Fruit fly (Drosophila melanogaster) whole organism, embryonic: Measurements from ENCODE around the gene osp.
A peak's percentile ranks its signal among the peaks of the same experiment; 100 is the strongest.

Source experiments
- Atf3 ChIP-seq: fragments of 200-800 bp; sonication (Bioruptor generic); optimal IDR thresholded peaks from 3 replicates; lab custom pipeline; 2016; ENCODE audit warnings: missing biosample characterization, missing genetic modification characterization
- Atf6 ChIP-seq: fragments of 200-800 bp; sonication (Bioruptor generic); IDR thresholded peaks from 2 replicates; pipeline ENCODE4 v1.3.6; 2022; ENCODE audit warnings: missing biosample characterization, missing genetic modification characterization
- CG10147 ChIP-seq: fragments of 200-800 bp; sonication (Bioruptor generic); optimal IDR thresholded peaks from 2 replicates; lab custom pipeline; 2019; ENCODE audit warnings: missing biosample characterization, mild to moderate bottlenecking, missing genetic modification characterization, moderate library complexity
- CG10209 ChIP-seq: fragments of 200-800 bp; sonication (Bioruptor generic); optimal IDR thresholded peaks from 3 replicates; lab custom pipeline; 2017; ENCODE audit warnings: missing biosample characterization, mild to moderate bottlenecking, missing genetic modification characterization, missing genetic modification reagents
- CG12236 ChIP-seq: fragments of 200-800 bp; sonication (Bioruptor generic); optimal IDR thresholded peaks from 2 replicates; lab custom pipeline; 2016; ENCODE audit warnings: missing biosample characterization, missing genetic modification characterization
- CG12391 ChIP-seq: fragments of 200-800 bp; sonication (Bioruptor generic); optimal IDR thresholded peaks from 3 replicates; lab custom pipeline; 2018; ENCODE audit warnings: missing biosample characterization, mild to moderate bottlenecking, missing genetic modification characterization, moderate library complexity
- CG14441 ChIP-seq: fragments of 200-800 bp; sonication (Bioruptor generic); IDR thresholded peaks from 2 replicates; pipeline ENCODE4 v1.3.6; 2022; ENCODE audit warnings: missing biosample characterization, missing genetic modification characterization
- CG15073 ChIP-seq: fragments of 200-800 bp; sonication (Bioruptor generic); optimal IDR thresholded peaks from 2 replicates; lab custom pipeline; 2016; ENCODE audit warnings: missing biosample characterization, missing genetic modification characterization
- CG17361 ChIP-seq: fragments of 200-800 bp; sonication (Bioruptor generic); IDR thresholded peaks from 3 replicates; pipeline ENCODE4 v1.3.6; 2022; ENCODE audit warnings: missing biosample characterization, missing genetic modification characterization
- CG18476 ChIP-seq: fragments of 200-800 bp; sonication (Bioruptor generic); optimal IDR thresholded peaks from 2 replicates; lab custom pipeline; 2016; ENCODE audit warnings: missing biosample characterization, mild to moderate bottlenecking, missing genetic modification characterization
- CG18599 ChIP-seq: fragments of 200-800 bp; sonication (Bioruptor generic); optimal IDR thresholded peaks from 3 replicates; lab custom pipeline; 2017; ENCODE audit warnings: missing biosample characterization, missing genetic modification characterization, mild to moderate bottlenecking, moderate library complexity, missing genetic modification reagents
- CG2116 ChIP-seq: fragments of 200-800 bp; sonication (Bioruptor generic); optimal IDR thresholded peaks from 3 replicates; lab custom pipeline; 2018; ENCODE audit warnings: missing biosample characterization, mild to moderate bottlenecking, missing genetic modification characterization
- CG30431 ChIP-seq: fragments of 200-800 bp; sonication (Bioruptor generic); optimal IDR thresholded peaks from 2 replicates; lab custom pipeline; 2017; ENCODE audit warnings: missing biosample characterization, missing genetic modification characterization
- CG31441 ChIP-seq: fragments of 200-800 bp; sonication (Bioruptor generic); IDR thresholded peaks from 2 replicates; pipeline ENCODE4 v1.3.6; 2022; ENCODE audit warnings: missing biosample characterization, missing genetic modification characterization
- CG33557 ChIP-seq: fragments of 200-800 bp; sonication (Bioruptor generic); optimal IDR thresholded peaks from 2 replicates; lab custom pipeline; 2019; ENCODE audit warnings: missing biosample characterization, mild to moderate bottlenecking, missing genetic modification characterization, moderate library complexity
- CG43689 ChIP-seq: fragments of 200-800 bp; sonication (Bioruptor generic); IDR thresholded peaks from 2 replicates; pipeline ENCODE4 v1.3.6; 2022; ENCODE audit warnings: missing biosample characterization, missing genetic modification characterization
- CG4404 ChIP-seq: fragments of 200-800 bp; sonication (Bioruptor generic); IDR thresholded peaks from 2 replicates; pipeline ENCODE4 v1.3.6; 2022; ENCODE audit warnings: missing biosample characterization, missing genetic modification characterization
- CG6272 ChIP-seq: fragments of 200-800 bp; sonication (Bioruptor generic); IDR thresholded peaks from 2 replicates; pipeline ENCODE4 v1.3.6; 2022; ENCODE audit warnings: missing biosample characterization, missing genetic modification characterization
- CG7786 ChIP-seq: fragments of 200-800 bp; sonication (Bioruptor generic); optimal IDR thresholded peaks from 2 replicates; lab custom pipeline; 2016; ENCODE audit warnings: missing biosample characterization, missing genetic modification characterization
- CG8089 ChIP-seq: fragments of 200-800 bp; sonication (Bioruptor generic); optimal IDR thresholded peaks from 3 replicates; lab custom pipeline; 2016; ENCODE audit warnings: missing biosample characterization, missing genetic modification characterization
- CG8944 ChIP-seq: fragments of 200-800 bp; sonication (Bioruptor generic); optimal IDR thresholded peaks from 3 replicates; lab custom pipeline; 2016; ENCODE audit warnings: missing biosample characterization, missing genetic modification characterization
- CG9797 ChIP-seq: fragments of 200-800 bp; sonication (Bioruptor generic); optimal IDR thresholded peaks from 3 replicates; lab custom pipeline; 2018; ENCODE audit warnings: missing biosample characterization, mild to moderate bottlenecking, missing genetic modification characterization
- Camta ChIP-seq: fragments of 200-800 bp; sonication (Bioruptor generic); optimal IDR thresholded peaks from 2 replicates; lab custom pipeline; 2016; ENCODE audit warnings: missing biosample characterization, missing genetic modification characterization
- Gsc ChIP-seq: fragments of 200-800 bp; sonication (Bioruptor generic); IDR thresholded peaks from 2 replicates; pipeline ENCODE4 v1.3.6; 2022; ENCODE audit warnings: missing biosample characterization, missing genetic modification characterization
- Hsf ChIP-seq: fragments of 200-800 bp; sonication (Bioruptor generic); optimal IDR thresholded peaks from 3 replicates; lab custom pipeline; 2016; ENCODE audit warnings: missing biosample characterization, missing genetic modification characterization
- Lim3 ChIP-seq: fragments of 200-800 bp; sonication (Bioruptor generic); IDR thresholded peaks from 2 replicates; pipeline ENCODE4 v1.3.6; 2022; ENCODE audit warnings: missing biosample characterization, missing genetic modification characterization
- NFAT ChIP-seq: fragments of 200-800 bp; sonication (Bioruptor generic); IDR thresholded peaks from 2 replicates; pipeline ENCODE4 v1.3.6; 2022; ENCODE audit warnings: missing biosample characterization, missing genetic modification characterization
- Nf-YA ChIP-seq: fragments of 200-800 bp; sonication (Bioruptor generic); IDR thresholded peaks from 2 replicates; pipeline ENCODE4 v1.3.6; 2022; ENCODE audit warnings: missing biosample characterization, missing genetic modification characterization
- Poxn ChIP-seq: fragments of 200-800 bp; sonication (Bioruptor generic); IDR thresholded peaks from 2 replicates; pipeline ENCODE4 v1.3.6; 2022; ENCODE audit warnings: missing biosample characterization, missing genetic modification characterization
- Stat92E ChIP-seq, 3 experiments: fragments of >200 bp in 2 of 3; fragments of 200-800 bp in 1 of 3; sonication (Bioruptor generic) in 1 of 3; optimal IDR thresholded peaks; 2 replicates each; lab custom pipeline; 2017 to 2019; ENCODE audit warnings: missing biosample characterization in 3 of 3, missing genetic modification characterization in 3 of 3, mild to moderate bottlenecking in 1 of 3, moderate library complexity in 1 of 3
- Trl ChIP-seq, 3 experiments: fragments of >200 bp in 2 of 3; fragments of 200-800 bp in 1 of 3; sonication (Bioruptor generic) in 1 of 3; optimal IDR thresholded peaks; 2 replicates in 1 of 3; 3 replicates in 2 of 3; lab custom pipeline; 2016 to 2017; ENCODE audit warnings: missing biosample characterization in 1 of 3, missing genetic modification characterization in 1 of 3
- ap ChIP-seq: fragments of 200-800 bp; sonication (Bioruptor generic); IDR thresholded peaks from 2 replicates; pipeline ENCODE4 v1.3.6; 2022; ENCODE audit warnings: missing biosample characterization, missing genetic modification characterization
- bsh ChIP-seq, 2 experiments: fragments of 200-800 bp; sonication (Bioruptor generic); optimal IDR thresholded peaks; 2 replicates each; lab custom pipeline; 2017 to 2018; ENCODE audit warnings: mild to moderate bottlenecking in 2 of 2, missing biosample characterization in 2 of 2, missing genetic modification characterization in 2 of 2, moderate library complexity in 1 of 2
- btn ChIP-seq: fragments of 200-800 bp; sonication (Bioruptor generic); optimal IDR thresholded peaks from 2 replicates; lab custom pipeline; 2016; ENCODE audit warnings: missing biosample characterization, missing genetic modification characterization
- chif ChIP-seq, 2 experiments: fragments of 200-800 bp; sonication (Bioruptor generic); optimal IDR thresholded peaks; 3 replicates each; lab custom pipeline; 2016; ENCODE audit warnings: missing biosample characterization in 2 of 2, missing genetic modification characterization in 2 of 2
- chm ChIP-seq: fragments of 200-800 bp; sonication (Bioruptor generic); IDR thresholded peaks from 2 replicates; pipeline ENCODE4 v1.3.6; 2022; ENCODE audit warnings: missing biosample characterization, missing genetic modification characterization
- dysf ChIP-seq: fragments of 200-800 bp; sonication (Bioruptor generic); IDR thresholded peaks from 3 replicates; pipeline ENCODE4 v1.3.6; 2022; ENCODE audit warnings: missing biosample characterization, missing genetic modification characterization
- ewg ChIP-seq: fragments of 200-800 bp; sonication (Bioruptor generic); optimal IDR thresholded peaks from 3 replicates; lab custom pipeline; 2017; ENCODE audit warnings: mild to moderate bottlenecking, missing biosample characterization, missing genetic modification reagents, missing genetic modification characterization
- eyg ChIP-seq: fragments of 200-800 bp; sonication (Bioruptor generic); optimal IDR thresholded peaks from 3 replicates; lab custom pipeline; 2016; ENCODE audit warnings: missing biosample characterization, missing genetic modification characterization
- gsb-n ChIP-seq: fragments of 200-800 bp; sonication (Bioruptor generic); optimal IDR thresholded peaks from 3 replicates; lab custom pipeline; 2018; ENCODE audit warnings: missing biosample characterization, mild to moderate bottlenecking, missing genetic modification characterization
- hb ChIP-seq: fragments of 200-800 bp; sonication (Bioruptor generic); IDR thresholded peaks from 3 replicates; pipeline ENCODE4 v1.3.6; 2022; ENCODE audit warnings: missing biosample characterization, missing genetic modification characterization; ENCODE audit not compliant: partially characterized antibody
- hth ChIP-seq: fragments of >200 bp; optimal IDR thresholded peaks from 2 replicates; lab custom pipeline; 2017; ENCODE audit warnings: inconsistent platforms
- luna ChIP-seq: fragments of 200-800 bp; sonication (Bioruptor generic); optimal IDR thresholded peaks from 2 replicates; lab custom pipeline; 2016; ENCODE audit warnings: missing biosample characterization, missing genetic modification characterization
- onecut ChIP-seq: fragments of 200-800 bp; sonication (Bioruptor generic); IDR thresholded peaks from 2 replicates; pipeline ENCODE4 v1.3.6; 2022; ENCODE audit warnings: missing biosample characterization, missing genetic modification characterization
- pan ChIP-seq, 4 experiments: fragments of >200 bp in 3 of 4; fragments of 200-800 bp in 1 of 4; sonication (Bioruptor generic) in 1 of 4; optimal IDR thresholded peaks in 3 of 4; IDR thresholded peaks in 1 of 4; 2 replicates each; pipeline versions ENCODE4 v1.3.6 to Lab custom; 2017 to 2022; ENCODE audit warnings: missing biosample characterization in 2 of 4, missing genetic modification characterization in 2 of 4, mixed read lengths in 1 of 4
- pita ChIP-seq: fragments of 200-800 bp; sonication (Bioruptor generic); optimal IDR thresholded peaks from 2 replicates; lab custom pipeline; 2017; ENCODE audit warnings: missing biosample characterization, mild to moderate bottlenecking, missing genetic modification characterization
- sna ChIP-seq: fragments of 200-800 bp; sonication (Bioruptor generic); IDR thresholded peaks from 2 replicates; pipeline ENCODE4 v1.3.6; 2022; ENCODE audit warnings: missing biosample characterization, missing genetic modification characterization; ENCODE audit not compliant: partially characterized antibody
- tgo ChIP-seq: fragments of 200-800 bp; sonication (Bioruptor generic); IDR thresholded peaks from 3 replicates; pipeline ENCODE4 v1.3.6; 2022; ENCODE audit warnings: missing biosample characterization, missing genetic modification characterization
- unpg ChIP-seq: fragments of 200-800 bp; sonication (Bioruptor generic); optimal IDR thresholded peaks from 3 replicates; lab custom pipeline; 2018; ENCODE audit warnings: missing biosample characterization, mild to moderate bottlenecking, missing genetic modification characterization, moderate library complexity
- vnd ChIP-seq: fragments of 200-800 bp; sonication (Bioruptor generic); IDR thresholded peaks from 3 replicates; pipeline ENCODE4 v1.3.6; 2022; ENCODE audit warnings: missing biosample characterization, missing genetic modification characterization; ENCODE audit not compliant: partially characterized antibody

The osp gene

dm6 chr2L:14706194-14706593 is 17.1 kb upstream of the osp start (continued):
- peak; percentile 23 for TF ChIP-seq ewg
- TF ChIP-seq pita (GFP tag; lab: Kevin White, UChicago) = peak; percentile 46
- no peak for TF ChIP-seq hth (lab: Kevin White, UChicago)
- peak; percentile 45 for TF ChIP-seq Atf3
- peak; percentile 36 for TF ChIP-seq CG30431
- TF ChIP-seq CG9797 = no peak
- TF ChIP-seq onecut (GFP tag; lab: Robert Waterston, UW) = peak; percentile 84
- no peak for TF ChIP-seq Poxn
- peak; percentile 68 for TF ChIP-seq tgo (GFP tag; lab: Robert Waterston, UW)
- TF ChIP-seq CG8944 (GFP tag; lab: Kevin White, UChicago) = peak; percentile 45
- peak; percentile 51 for TF ChIP-seq CG18599 (GFP tag; lab: Kevin White, UChicago)
- TF ChIP-seq eyg (GFP tag; lab: Kevin White, UChicago) = no peak
- TF ChIP-seq luna (GFP tag; lab: Kevin White, UChicago) = no peak
- no peak for TF ChIP-seq Gsc (GFP tag; lab: Robert Waterston, UW)
- peak; percentile 91 for TF ChIP-seq NFAT
- peak; percentile 37; the same call in 1 of the 2 replicates for TF ChIP-seq CG6272
- peak; percentile 57; the same call in 1 of the 2 replicates for TF ChIP-seq CG31441
- no peak for TF ChIP-seq CG43689
- TF ChIP-seq CG12391 (tag; lab: Kevin White, UChicago) = peak; percentile 36
- TF ChIP-seq ap (GFP tag; lab: Robert Waterston, UW) = no peak
- peak; percentile 31 for TF ChIP-seq unpg (GFP tag; lab: Kevin White, UChicago)
- peak; percentile 65 to 88 for TF ChIP-seq chif (GFP tag; optimal IDR thresholded peaks at IDR 0.05; lab: Kevin White, UChicago)
- no peak for TF ChIP-seq sna (GFP tag; lab: Robert Waterston, UW)
- peak; percentile 36 for TF ChIP-seq CG7786
- TF ChIP-seq chm = no peak
- peak; percentile 67; the same call in 2 of the 3 replicates for TF ChIP-seq CG17361 (GFP tag; lab: Robert Waterston, UW)
- TF ChIP-seq Stat92E (GFP tag; optimal IDR thresholded peaks at IDR 0.05; lab: Kevin White, UChicago) = no peak
- peak; percentile 85 for TF ChIP-seq Camta (GFP tag; lab: Kevin White, UChicago)
- TF ChIP-seq btn = peak; percentile 70
- TF ChIP-seq bsh (GFP tag; optimal IDR thresholded peaks at IDR 0.05; lab: Kevin White, UChicago) = peak in 1 of 2 experiments; percentile 30
- peak; percentile 50 for TF ChIP-seq CG10209 (GFP tag; lab: Kevin White, UChicago)
- no peak; the same call in 1 of the 2 replicates for TF ChIP-seq Atf6 (GFP tag; lab: Robert Waterston, UW)
- peak; percentile 81 for TF ChIP-seq dysf (GFP tag; lab: Robert Waterston, UW)
- no peak for TF ChIP-seq Trl (optimal IDR thresholded peaks at IDR 0.05; lab: Kevin White, UChicago)
- peak; percentile 91 for TF ChIP-seq Trl (GFP tag; optimal IDR thresholded peaks at IDR 0.05; lab: Kevin White, UChicago)
- TF ChIP-seq CG33557 = no peak
- TF ChIP-seq Nf-YA (GFP tag; lab: Robert Waterston, UW) = peak; percentile 42; the same call in 1 of the 2 replicates
- peak; percentile 35 for TF ChIP-seq CG4404 (GFP tag; lab: Robert Waterston, UW)
- peak; percentile 21 for TF ChIP-seq CG15073 (GFP tag; lab: Kevin White, UChicago)
- TF ChIP-seq gsb-n (tag; lab: Kevin White, UChicago) = peak; percentile 46
- peak; percentile 20 for TF ChIP-seq CG2116 (GFP tag; lab: Kevin White, UChicago)
- no peak for TF ChIP-seq Lim3 (GFP tag; lab: Robert Waterston, UW)
- TF ChIP-seq CG10147 (GFP tag; lab: Kevin White, UChicago) = no peak
- peak; percentile 1 for TF ChIP-seq CG12236 (GFP tag; lab: Kevin White, UChicago)
- no peak for TF ChIP-seq pan (optimal IDR thresholded peaks at IDR 0.05; lab: Kevin White, UChicago)
- peak in 1 of 2 experiments; percentile 77 for TF ChIP-seq pan (GFP tag; optimal IDR thresholded peaks at IDR 0.05 in 1 of 2, IDR thresholded peaks at IDR 0.05 in 1 of 2)
- TF ChIP-seq Hsf (GFP tag; lab: Kevin White, UChicago) = peak; percentile 81
- TF ChIP-seq vnd (GFP tag; lab: Robert Waterston, UW) = no peak
- TF ChIP-seq CG8089 (GFP tag; lab: Kevin White, UChicago) = peak; percentile 36
- peak; percentile 12 for TF ChIP-seq CG18476 (GFP tag; lab: Kevin White, UChicago)
- TF ChIP-seq hb (GFP tag; lab: Robert Waterston, UW) = no peak
- peak; percentile 66 for TF ChIP-seq CG14441
